Fruit fly (Drosophila melanogaster): ENCODE results near the gene CG9777.

The CG9777 gene

DNA sequence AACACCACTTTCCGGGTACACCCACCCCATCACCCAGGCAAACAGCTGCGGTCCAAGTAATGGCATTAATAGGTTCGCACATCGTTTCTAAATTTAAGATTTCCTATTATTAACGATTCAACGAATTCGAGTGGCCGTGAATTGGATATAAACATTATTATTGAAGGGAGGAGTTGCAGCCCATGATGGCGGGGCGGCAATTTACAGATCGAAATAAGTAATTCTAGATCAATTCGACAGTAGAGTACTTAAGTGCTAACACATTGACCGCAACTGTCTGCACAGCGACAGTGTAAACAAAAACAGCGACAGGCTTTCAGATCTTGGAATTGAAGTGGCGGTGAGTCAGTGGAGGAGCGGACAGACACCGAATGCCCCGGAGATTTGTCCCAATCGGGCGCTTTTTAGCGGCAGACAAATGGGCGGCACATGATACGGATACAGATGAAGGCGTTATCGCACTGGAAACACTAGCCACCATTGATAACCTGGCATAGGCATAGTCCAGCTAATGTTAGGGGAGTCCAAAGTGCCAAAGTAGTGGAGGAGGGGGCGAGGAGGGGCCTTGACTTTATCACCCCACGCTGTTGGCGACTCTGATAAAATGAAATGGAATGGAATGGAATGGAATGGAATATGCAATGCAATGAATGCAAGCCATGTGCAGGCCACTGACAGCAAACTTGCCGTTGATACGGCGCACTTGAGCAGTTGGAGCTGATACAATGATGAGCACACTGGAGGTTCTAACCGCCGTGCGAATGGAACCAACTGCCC, 1.3 kb upstream of the CG9777 start:
- peak; percentile 63 for TF ChIP-seq gl (tag; optimal IDR thresholded peaks at IDR 0.05)
- no peak for TF ChIP-seq CG17806 (tag; optimal IDR thresholded peaks at IDR 0.05)
- TF ChIP-seq Ets98B (GFP tag; IDR thresholded peaks at IDR 0.05) = peak; percentile 30; the same call in 1 of the 2 replicates
- TF ChIP-seq CG32121 (GFP tag; IDR thresholded peaks at IDR 0.05) = peak; percentile 65
- no peak for TF ChIP-seq D1 (tag; optimal IDR thresholded peaks at IDR 0.05)
- no peak for TF ChIP-seq Snoo (tag; optimal IDR thresholded peaks at IDR 0.05)
- peak; percentile 34; the same call in 1 of the 2 replicates for TF ChIP-seq CG12605 (GFP tag; IDR thresholded peaks at IDR 0.05)
- TF ChIP-seq CG34367 (tag; optimal IDR thresholded peaks at IDR 0.05) = no peak
- peak; percentile 32 for TF ChIP-seq EcR (GFP tag; optimal IDR thresholded peaks at IDR 0.05)
- peak; percentile 71 for TF ChIP-seq CG14655 (GFP tag; optimal IDR thresholded peaks at IDR 0.05)
- peak; percentile 2; the same call in 1 of the 2 replicates for TF ChIP-seq rn (GFP tag; IDR thresholded peaks at IDR 0.05)
- no peak for TF ChIP-seq CG9948 (tag; optimal IDR thresholded peaks at IDR 0.05)
- no peak for TF ChIP-seq Pif1B (GFP tag; optimal IDR thresholded peaks at IDR 0.05)
- TF ChIP-seq CG15710 (tag; optimal IDR thresholded peaks at IDR 0.05) = peak; percentile 8
- TF ChIP-seq fd96Ca (GFP tag; IDR thresholded peaks at IDR 0.05) = peak; percentile 66; the same call in 2 of the 3 replicates
- peak; percentile 65; the same call in 2 of the 3 replicates for TF ChIP-seq CG4496 (GFP tag; IDR thresholded peaks at IDR 0.05)
- peak; percentile 10 for TF ChIP-seq CG8301 (tag; optimal IDR thresholded peaks at IDR 0.05)
- no peak for TF ChIP-seq Pif1A (GFP tag; optimal IDR thresholded peaks at IDR 0.05)
- peak; percentile 21 for TF ChIP-seq CG8159 (tag; optimal IDR thresholded peaks at IDR 0.05)
- TF ChIP-seq CG10348 (GFP tag; IDR thresholded peaks at IDR 0.05) = no peak
- TF ChIP-seq CG13204 (GFP tag; optimal IDR thresholded peaks at IDR 0.05) = peak; percentile 41

DNA sequence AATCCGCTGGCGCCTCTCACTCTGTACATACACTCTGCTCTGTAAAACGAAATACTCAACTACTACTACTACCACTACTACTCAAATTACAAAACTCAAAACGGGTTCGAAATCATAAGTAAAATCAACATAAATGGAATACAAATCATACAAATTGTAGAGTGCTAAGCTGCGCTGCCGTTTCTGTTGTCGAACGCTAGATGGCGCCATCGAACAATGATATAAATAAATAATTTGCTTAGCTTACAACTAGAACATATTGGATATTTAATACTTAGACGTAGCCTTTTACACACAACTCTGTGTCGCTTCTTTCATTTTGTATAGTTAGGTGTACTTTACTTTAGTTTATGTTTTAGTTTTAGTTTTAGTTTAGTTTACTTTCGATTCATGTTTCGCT, 7.5 kb downstream of the CG9777 start:
- TF ChIP-seq fd96Ca (GFP tag; IDR thresholded peaks at IDR 0.05) (no peak), CG32121 (GFP tag; IDR thresholded peaks at IDR 0.05) (no peak), D1 (tag; optimal IDR thresholded peaks at IDR 0.05) (no peak), EcR (GFP tag; optimal IDR thresholded peaks at IDR 0.05) (no peak), Ets98B (GFP tag; IDR thresholded peaks at IDR 0.05) (no peak), gl (tag; optimal IDR thresholded peaks at IDR 0.05) (no peak), Snoo (tag; optimal IDR thresholded peaks at IDR 0.05) (no peak), rn (GFP tag; IDR thresholded peaks at IDR 0.05) (no peak), Pif1A (GFP tag; optimal IDR thresholded peaks at IDR 0.05) (no peak), CG17806 (tag; optimal IDR thresholded peaks at IDR 0.05) (no peak), CG15710 (tag; optimal IDR thresholded peaks at IDR 0.05) (no peak), CG34367 (tag; optimal IDR thresholded peaks at IDR 0.05) (no peak), CG12605 (GFP tag; IDR thresholded peaks at IDR 0.05) (no peak), CG8159 (tag; optimal IDR thresholded peaks at IDR 0.05) (no peak)

DNA sequence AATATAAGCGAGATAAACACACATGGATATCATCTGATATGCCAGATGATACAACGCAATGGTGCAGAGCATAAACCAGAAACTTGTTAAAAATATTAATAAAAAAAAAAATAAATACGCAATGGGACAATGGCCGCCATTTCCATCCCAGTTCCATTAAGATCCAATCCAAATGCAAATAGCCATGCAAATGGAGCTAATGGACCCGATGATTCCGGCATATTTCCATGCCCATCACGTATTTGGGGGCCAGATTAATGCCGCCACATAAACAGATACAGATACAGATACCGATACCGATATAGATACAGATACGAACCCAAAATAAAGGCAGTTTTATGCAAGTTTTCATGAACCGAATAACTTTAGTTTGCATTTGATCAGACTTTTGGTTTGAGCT, 8.5 kb downstream of the CG9777 start:
- TF ChIP-seq Pif1B (GFP tag; optimal IDR thresholded peaks at IDR 0.05) = no peak
- no peak for TF ChIP-seq CG34367 (tag; optimal IDR thresholded peaks at IDR 0.05)
- no peak for TF ChIP-seq CG14655 (GFP tag; optimal IDR thresholded peaks at IDR 0.05)
- no peak for TF ChIP-seq Pif1A (GFP tag; optimal IDR thresholded peaks at IDR 0.05)
- TF ChIP-seq Ets98B (GFP tag; IDR thresholded peaks at IDR 0.05) = no peak

DNA sequence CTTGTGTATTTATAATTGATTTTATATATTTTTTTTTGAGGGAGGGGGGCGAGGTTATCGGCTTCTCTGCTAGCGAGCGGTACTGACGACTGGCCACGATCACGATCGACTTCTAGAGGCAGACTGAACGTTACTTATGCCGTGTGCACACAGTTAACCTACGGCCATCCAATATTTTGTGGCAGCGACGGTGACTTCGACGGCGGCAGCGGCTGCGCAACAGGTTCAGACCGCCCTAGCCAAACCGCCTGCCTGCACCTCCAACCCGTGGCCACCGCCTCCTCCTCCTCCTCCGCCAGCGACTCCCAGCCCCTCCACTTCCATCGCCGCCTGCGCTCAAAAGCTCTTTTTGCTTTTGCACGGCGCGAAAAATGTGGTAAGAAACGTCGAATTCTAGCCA, 10.6 kb downstream of the CG9777 start, which contains the start of gene CG9782:
Gene CG9782 (minus strand): TSS at position 128 of the 400 bp plus-strand sequence.
- TF ChIP-seq EcR (GFP tag; optimal IDR thresholded peaks at IDR 0.05) (peak; percentile 62), CG12605 (GFP tag; IDR thresholded peaks at IDR 0.05) (no peak), CG13204 (GFP tag; optimal IDR thresholded peaks at IDR 0.05) (peak; percentile 99), gl (tag; optimal IDR thresholded peaks at IDR 0.05) (no peak), CG10348 (GFP tag; IDR thresholded peaks at IDR 0.05) (no peak), D1 (tag; optimal IDR thresholded peaks at IDR 0.05) (no peak), CG8301 (tag; optimal IDR thresholded peaks at IDR 0.05) (no peak), CG9948 (tag; optimal IDR thresholded peaks at IDR 0.05) (no peak), CG14655 (GFP tag; optimal IDR thresholded peaks at IDR 0.05) (no peak), CG32121 (GFP tag; IDR thresholded peaks at IDR 0.05) (no peak), CG17806 (tag; optimal IDR thresholded peaks at IDR 0.05) (no peak), fd96Ca (GFP tag; IDR thresholded peaks at IDR 0.05) (no peak), rn (GFP tag; IDR thresholded peaks at IDR 0.05) (no peak), CG15710 (tag; optimal IDR thresholded peaks at IDR 0.05) (no peak), Ets98B (GFP tag; IDR thresholded peaks at IDR 0.05) (peak; percentile 32; the same call in 1 of the 2 replicates), CG4496 (GFP tag; IDR thresholded peaks at IDR 0.05) (peak; percentile 33; the same call in 1 of the 3 replicates), Pif1B (GFP tag; optimal IDR thresholded peaks at IDR 0.05) (no peak), Pif1A (GFP tag; optimal IDR thresholded peaks at IDR 0.05) (no peak), CG8159 (tag; optimal IDR thresholded peaks at IDR 0.05) (no peak), Snoo (tag; optimal IDR thresholded peaks at IDR 0.05) (no peak), CG34367 (tag; optimal IDR thresholded peaks at IDR 0.05) (no peak)

DNA sequence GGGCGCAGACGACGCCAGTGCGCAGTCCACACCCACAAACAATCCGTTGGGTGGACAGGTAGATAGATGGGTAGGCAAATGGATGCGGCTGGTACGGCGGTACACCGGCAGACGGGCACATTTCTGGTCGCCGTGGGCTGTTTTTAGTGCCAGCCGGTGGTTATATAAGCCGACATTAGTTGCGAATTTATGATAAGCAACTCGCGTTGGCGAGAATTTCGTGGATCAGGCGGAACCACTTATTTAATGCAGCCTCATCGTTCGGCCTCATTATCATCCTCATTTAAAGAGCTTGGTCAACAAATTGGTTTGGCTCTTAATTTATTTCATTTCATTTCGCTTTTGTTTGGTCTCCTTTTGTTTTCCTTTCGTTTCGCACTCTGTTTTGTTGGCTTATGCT, 13.3 kb downstream of the CG9777 start:
- TF ChIP-seq CG17806 (tag; optimal IDR thresholded peaks at IDR 0.05) (no peak), Snoo (tag; optimal IDR thresholded peaks at IDR 0.05) (no peak), CG32121 (GFP tag; IDR thresholded peaks at IDR 0.05) (no peak), EcR (GFP tag; optimal IDR thresholded peaks at IDR 0.05) (no peak), CG14655 (GFP tag; optimal IDR thresholded peaks at IDR 0.05) (no peak), CG15710 (tag; optimal IDR thresholded peaks at IDR 0.05) (no peak), CG34367 (tag; optimal IDR thresholded peaks at IDR 0.05) (no peak), CG9948 (tag; optimal IDR thresholded peaks at IDR 0.05) (no peak), CG4496 (GFP tag; IDR thresholded peaks at IDR 0.05) (no peak), fd96Ca (GFP tag; IDR thresholded peaks at IDR 0.05) (no peak), rn (GFP tag; IDR thresholded peaks at IDR 0.05) (no peak), CG12605 (GFP tag; IDR thresholded peaks at IDR 0.05) (no peak), Pif1B (GFP tag; optimal IDR thresholded peaks at IDR 0.05) (no peak), Ets98B (GFP tag; IDR thresholded peaks at IDR 0.05) (no peak), CG8301 (tag; optimal IDR thresholded peaks at IDR 0.05) (no peak), CG8159 (tag; optimal IDR thresholded peaks at IDR 0.05) (no peak)

Data from whole organism, pupa.